Worm (Caenorhabditis elegans) whole organism, mixed stage, embryonic: ENCODE data around the gene Y57A10A.24.
A peak's percentile ranks its signal among the peaks of the same experiment; 100 is the strongest.

Experiments used
- M03D4.4 ChIP-seq: sonication (generic microtip); optimal IDR thresholded peaks from 2 replicates; lab custom pipeline; 2017; ENCODE audit warnings: mild to moderate bottlenecking, missing genetic modification characterization, missing compliant biosample characterization
- bed-3 ChIP-seq: fragments of 200-800 bp; sonication (Bioruptor generic); optimal IDR thresholded peaks from 3 replicates; lab custom pipeline; 2018; ENCODE audit warnings: mild to moderate bottlenecking, missing genetic modification characterization, moderate library complexity, missing compliant biosample characterization
- blmp-1 ChIP-seq: fragments of 150-350 bp; optimal IDR thresholded peaks from 2 replicates; lab custom pipeline; 2014; ENCODE audit warnings: missing biosample characterization, missing genetic modification characterization
- ceh-43 ChIP-seq: fragments of 200-800 bp; sonication (Bioruptor generic); optimal IDR thresholded peaks from 2 replicates; lab custom pipeline; 2018; ENCODE audit warnings: mild to moderate bottlenecking, missing genetic modification characterization, moderate library complexity, missing compliant biosample characterization
- ceh-83 ChIP-seq: fragments of 200-800 bp; sonication (Bioruptor generic); optimal IDR thresholded peaks from 2 replicates; lab custom pipeline; 2018; ENCODE audit warnings: mild to moderate bottlenecking, missing genetic modification characterization, missing compliant biosample characterization
- ces-1 ChIP-seq: fragments of 150-350 bp; optimal IDR thresholded peaks from 2 replicates; lab custom pipeline; 2014; ENCODE audit warnings: missing biosample characterization, missing genetic modification reagents, missing genetic modification characterization
- cnd-1 ChIP-seq: fragments of 200-800 bp; sonication (Bioruptor generic); optimal IDR thresholded peaks from 2 replicates; lab custom pipeline; 2018; ENCODE audit warnings: mild to moderate bottlenecking, missing genetic modification characterization, missing compliant biosample characterization
- drap-1 ChIP-seq: fragments of 200-800 bp; sonication (Bioruptor generic); optimal IDR thresholded peaks from 3 replicates; lab custom pipeline; 2018; ENCODE audit warnings: mild to moderate bottlenecking, missing genetic modification characterization, missing compliant biosample characterization
- elt-1 ChIP-seq: sonication (generic microtip); optimal IDR thresholded peaks from 2 replicates; lab custom pipeline; 2017; ENCODE audit warnings: missing genetic modification characterization, mild to moderate bottlenecking, missing compliant biosample characterization, antibody characterized with exemption, moderate library complexity, borderline replicate concordance; ENCODE audit not compliant: insufficient read depth
- elt-3 ChIP-seq: fragments of 150-350 bp; optimal IDR thresholded peaks from 2 replicates; lab custom pipeline; 2014; ENCODE audit warnings: missing biosample characterization, missing genetic modification characterization
- flh-1 ChIP-seq: fragments of 200-800 bp; sonication (Bioruptor generic); optimal IDR thresholded peaks from 2 replicates; lab custom pipeline; 2018; ENCODE audit warnings: mild to moderate bottlenecking, missing genetic modification characterization, moderate library complexity, missing compliant biosample characterization
- ham-2 ChIP-seq: fragments of 200-800 bp; sonication (Bioruptor generic); optimal IDR thresholded peaks from 2 replicates; lab custom pipeline; 2018; ENCODE audit warnings: mild to moderate bottlenecking, missing genetic modification characterization, missing compliant biosample characterization
- hlh-1 ChIP-seq: fragments of 150-350 bp; optimal IDR thresholded peaks from 2 replicates; lab custom pipeline; 2014; ENCODE audit warnings: missing biosample characterization, missing genetic modification reagents, missing genetic modification characterization
- lin-13 ChIP-seq: fragments of 150-350 bp; optimal IDR thresholded peaks from 2 replicates; lab custom pipeline; 2014; ENCODE audit warnings: missing biosample characterization, missing genetic modification characterization
- lsy-2 ChIP-seq: fragments of 150-350 bp; optimal IDR thresholded peaks from 2 replicates; lab custom pipeline; 2014; ENCODE audit warnings: missing biosample characterization, missing genetic modification characterization
- mab-5 ChIP-seq: fragments of 150-350 bp; optimal IDR thresholded peaks from 2 replicates; lab custom pipeline; 2014; ENCODE audit warnings: missing biosample characterization, missing genetic modification characterization
- mep-1 ChIP-seq: fragments of 150-350 bp; optimal IDR thresholded peaks from 2 replicates; lab custom pipeline; 2017; ENCODE audit warnings: missing biosample characterization, missing genetic modification reagents, missing genetic modification characterization, inconsistent platforms
- mls-2 ChIP-seq: sonication (generic microtip); optimal IDR thresholded peaks from 2 replicates; lab custom pipeline; 2016; ENCODE audit warnings: mild to moderate bottlenecking, missing genetic modification characterization, moderate library complexity, missing compliant biosample characterization
- nhr-2 ChIP-seq: fragments of 150-350 bp; optimal IDR thresholded peaks from 2 replicates; lab custom pipeline; 2014; ENCODE audit warnings: missing biosample characterization, missing genetic modification characterization
- nhr-237 ChIP-seq: fragments of 150-350 bp; optimal IDR thresholded peaks from 2 replicates; lab custom pipeline; 2014; ENCODE audit warnings: missing biosample characterization, missing genetic modification characterization
- nhr-28 ChIP-seq: fragments of 150-350 bp; optimal IDR thresholded peaks from 2 replicates; lab custom pipeline; 2014; ENCODE audit warnings: missing biosample characterization, missing genetic modification characterization
- nhr-76 ChIP-seq: sonication (generic microtip); optimal IDR thresholded peaks from 2 replicates; lab custom pipeline; 2017; ENCODE audit warnings: missing biosample characterization, missing genetic modification characterization
- pha-4 ChIP-seq: fragments of 150-350 bp; optimal IDR thresholded peaks from 2 replicates; lab custom pipeline; 2018; ENCODE audit warnings: missing biosample characterization, missing genetic modification reagents, missing genetic modification characterization
- sem-2 ChIP-seq: fragments of 200-800 bp; sonication (Bioruptor generic); optimal IDR thresholded peaks from 2 replicates; lab custom pipeline; 2018; ENCODE audit warnings: mild to moderate bottlenecking, missing genetic modification characterization, missing compliant biosample characterization
- sptf-1 ChIP-seq: sonication (generic microtip); optimal IDR thresholded peaks from 2 replicates; lab custom pipeline; 2017; ENCODE audit warnings: mild to moderate bottlenecking, missing genetic modification characterization, moderate library complexity, missing compliant biosample characterization
- tbx-8 ChIP-seq: fragments of 200-800 bp; sonication (Bioruptor generic); optimal IDR thresholded peaks from 2 replicates; lab custom pipeline; 2018; ENCODE audit warnings: mild to moderate bottlenecking, missing genetic modification characterization, moderate library complexity, missing compliant biosample characterization
- unc-120 ChIP-seq: sonication (generic microtip); optimal IDR thresholded peaks from 2 replicates; lab custom pipeline; 2017; ENCODE audit warnings: missing genetic modification characterization, missing compliant biosample characterization; ENCODE audit not compliant: poor library complexity, severe bottlenecking
- unc-39 ChIP-seq: fragments of 150-350 bp; optimal IDR thresholded peaks from 2 replicates; lab custom pipeline; 2014; ENCODE audit warnings: missing biosample characterization, missing genetic modification characterization
- unc-62 ChIP-seq: fragments of 150-350 bp; optimal IDR thresholded peaks from 2 replicates; lab custom pipeline; 2014; ENCODE audit warnings: missing biosample characterization, missing genetic modification reagents, missing genetic modification characterization
- ztf-11 ChIP-seq: fragments of 150-350 bp; optimal IDR thresholded peaks from 2 replicates; lab custom pipeline; 2014; ENCODE audit warnings: missing biosample characterization, missing genetic modification characterization

The Y57A10A.24 gene

DNA sequence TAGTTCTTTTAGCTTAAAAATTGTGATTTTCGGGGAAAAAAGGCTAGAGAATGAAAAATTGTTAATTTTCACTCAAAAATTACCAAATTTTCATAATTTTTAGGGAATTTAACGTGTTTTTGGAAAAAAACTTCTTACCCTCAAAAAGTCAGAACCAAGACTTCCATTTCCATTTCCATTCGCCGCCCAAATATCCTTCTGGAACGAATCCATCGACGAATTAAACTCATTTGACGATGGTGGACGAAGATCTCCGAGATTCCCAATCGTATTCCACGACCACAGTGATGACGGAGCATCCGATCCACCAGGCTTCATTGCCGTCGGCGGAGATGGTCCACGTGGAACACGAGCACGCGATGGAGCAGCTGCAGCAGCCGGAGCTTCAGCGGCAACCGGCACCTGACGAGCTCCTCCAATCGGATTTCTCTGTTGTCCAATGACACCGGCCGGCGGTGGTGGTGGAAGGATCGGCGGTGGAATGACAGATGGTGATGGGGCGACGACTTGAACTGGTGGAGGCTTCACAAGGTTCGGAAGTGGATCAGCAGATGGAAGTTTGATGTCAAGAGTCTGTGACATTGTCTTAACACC is 31.0 kb upstream of the Y57A10A.24 start:
- TF ChIP-seq ham-2 (no peak), blmp-1 (tag; lab: Kevin White, UChicago) (no peak), bed-3 (no peak), ces-1 (GFP tag; lab: Kevin White, UChicago) (no peak), flh-1 (no peak), mls-2 (tag; lab: Kevin White, UChicago) (no peak), sem-2 (GFP tag; lab: Kevin White, UChicago) (no peak), nhr-237 (no peak), M03D4.4 (tag; lab: Kevin White, UChicago) (no peak), tbx-8 (GFP tag; lab: Kevin White, UChicago) (no peak), pha-4 (tag; lab: Kevin White, UChicago) (no peak)

DNA sequence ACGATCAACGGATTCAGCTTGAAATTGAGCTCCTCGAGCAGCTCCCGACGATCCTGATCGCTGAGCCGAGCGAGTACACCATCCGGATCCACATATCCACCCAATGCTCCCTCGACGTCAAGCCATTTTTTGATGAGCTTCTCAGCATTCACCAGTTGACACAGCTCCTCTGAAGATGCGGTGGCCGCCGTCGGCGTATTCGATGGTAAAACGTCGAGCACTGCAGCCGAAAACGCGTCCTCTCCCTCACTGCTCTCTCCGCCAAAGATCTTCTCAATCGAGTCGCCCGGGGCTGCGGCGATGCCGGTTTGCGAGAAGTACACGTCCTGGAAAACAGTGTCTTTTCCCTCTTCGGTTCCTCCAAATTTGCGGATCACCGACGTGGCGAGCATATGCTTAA is 28.2 kb upstream of the Y57A10A.24 start:
- TF ChIP-seq nhr-2 (tag; lab: Kevin White, UChicago) = no peak

DNA sequence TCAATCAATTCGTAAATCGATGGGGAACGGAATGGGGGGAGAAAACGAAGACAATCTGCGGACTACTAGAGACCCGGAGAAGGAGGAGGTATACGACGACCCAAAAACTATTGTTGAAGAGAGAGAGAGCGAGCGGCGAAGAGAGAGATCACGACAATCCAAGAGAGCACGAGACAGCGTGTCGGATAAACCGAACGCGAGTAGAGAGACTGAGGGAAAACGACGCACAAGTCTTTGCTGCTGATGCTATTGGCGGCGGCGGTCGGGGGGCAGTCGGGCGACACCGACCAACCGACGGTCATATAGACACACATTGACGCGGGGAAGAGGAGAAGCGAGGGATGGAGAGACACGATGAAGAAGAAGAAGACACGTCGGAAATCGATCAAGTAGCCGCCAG is 20.2 kb upstream of the Y57A10A.24 start:
- TF ChIP-seq ces-1 (GFP tag; lab: Kevin White, UChicago) (peak; percentile 60), cnd-1 (peak; percentile 79), nhr-2 (tag; lab: Kevin White, UChicago) (peak; percentile 95), hlh-1 (tag; lab: Kevin White, UChicago) (peak; percentile 26), elt-1 (peak; percentile 9), unc-120 (peak; percentile 76), pha-4 (tag; lab: Kevin White, UChicago) (peak; percentile 39), ceh-83 (GFP tag; lab: Kevin White, UChicago) (peak; percentile 52), nhr-76 (tag; lab: Kevin White, UChicago) (no peak), unc-62 (peak; percentile 75), mls-2 (tag; lab: Kevin White, UChicago) (peak; percentile 58), drap-1 (GFP tag; lab: Kevin White, UChicago) (peak; percentile 72), sptf-1 (tag; lab: Kevin White, UChicago) (peak; percentile 49), unc-39 (tag; lab: Kevin White, UChicago) (no peak), blmp-1 (tag; lab: Kevin White, UChicago) (no peak), lsy-2 (peak; percentile 68), lin-13 (tag; lab: Kevin White, UChicago) (peak; percentile 51), ham-2 (peak; percentile 90), ceh-43 (GFP tag; lab: Kevin White, UChicago) (no peak), tbx-8 (GFP tag; lab: Kevin White, UChicago) (no peak), ztf-11 (peak; percentile 52), flh-1 (no peak), M03D4.4 (tag; lab: Kevin White, UChicago) (peak; percentile 52), nhr-237 (peak; percentile 54)

DNA sequence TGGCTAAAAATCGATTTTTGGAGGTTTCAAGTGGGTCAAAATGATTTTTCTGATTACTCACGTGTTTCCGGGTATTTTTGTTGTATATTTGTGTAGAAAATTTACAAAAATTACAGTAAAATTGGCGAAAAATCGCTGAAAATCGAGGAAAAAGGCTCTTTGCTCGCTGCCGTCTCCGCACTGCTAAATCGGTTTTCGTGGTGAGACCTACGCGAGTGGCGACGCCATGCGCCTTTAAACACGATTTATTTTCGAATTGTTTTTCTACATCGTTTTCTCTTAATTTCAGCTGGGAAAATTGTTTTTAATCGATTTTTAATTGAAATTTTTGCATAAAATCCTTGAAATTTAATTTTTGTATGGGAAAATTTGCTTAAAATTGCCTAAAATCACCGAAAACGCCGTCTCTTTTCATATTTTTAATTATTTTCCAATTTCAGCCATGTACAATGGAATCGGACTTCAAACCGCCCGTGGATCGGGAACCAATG is 17.8 kb upstream of the Y57A10A.24 start, which contains the start of the genes pqn-87 and rsr-2:
Gene pqn-87, minus strand, starts transcription at position 171 of the 491 bp plus-strand sequence.
Gene rsr-2, plus strand, starts transcription at position 441 of the 491 bp plus-strand sequence.
- TF ChIP-seq mls-2 (tag; lab: Kevin White, UChicago) = peak; percentile 21
- TF ChIP-seq ham-2 = peak; percentile 15
- TF ChIP-seq lsy-2 = peak; percentile 54
- no peak for TF ChIP-seq mab-5 (tag; lab: Kevin White, UChicago)
- TF ChIP-seq mep-1 (tag; lab: Kevin White, UChicago) = peak; percentile 27
- TF ChIP-seq bed-3 = no peak
- peak; percentile 24 for TF ChIP-seq ces-1 (GFP tag; lab: Kevin White, UChicago)
- TF ChIP-seq sptf-1 (tag; lab: Kevin White, UChicago) = peak; percentile 9

DNA sequence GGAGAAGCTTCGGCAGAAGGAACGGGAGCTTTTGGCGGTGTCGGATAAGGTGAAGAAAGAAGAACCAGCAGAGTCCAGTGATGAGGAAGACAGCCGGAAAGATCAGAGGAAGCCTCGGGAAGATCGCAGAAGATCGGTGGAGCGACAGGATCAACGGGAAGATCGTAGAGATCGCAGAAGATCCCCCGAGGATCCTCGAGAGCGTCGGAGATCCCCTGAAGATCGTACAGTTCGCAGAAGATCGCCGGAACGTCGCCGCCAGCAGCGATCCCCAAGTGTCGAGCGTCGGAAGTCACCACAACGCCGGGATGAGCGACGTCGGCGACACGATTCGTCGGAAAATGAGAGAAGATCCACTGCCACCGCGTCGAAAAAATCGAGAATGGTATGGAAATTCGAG is 16.6 kb upstream of the Y57A10A.24 start:
- TF ChIP-seq mls-2 (tag; lab: Kevin White, UChicago) (no peak), unc-120 (no peak), elt-3 (tag; lab: Kevin White, UChicago) (no peak), nhr-28 (no peak), ces-1 (GFP tag; lab: Kevin White, UChicago) (no peak), nhr-2 (tag; lab: Kevin White, UChicago) (no peak)
